Fruit fly (Drosophila melanogaster) whole organism, embryonic: ENCODE measurements around the gene Zaf1.

Experiments used
- Antp ChIP-seq: fragments of 200-800 bp; sonication (Bioruptor generic); optimal IDR thresholded peaks from 3 replicates; lab custom pipeline; 2016; ENCODE audit warnings: missing biosample characterization, missing genetic modification characterization
- Atf3 ChIP-seq: fragments of 200-800 bp; sonication (Bioruptor generic); optimal IDR thresholded peaks from 3 replicates; lab custom pipeline; 2016; ENCODE audit warnings: missing biosample characterization, missing genetic modification characterization
- B-H1 ChIP-seq: fragments of 200-800 bp; sonication (Bioruptor generic); IDR thresholded peaks from 3 replicates; pipeline ENCODE4 v1.3.6; 2022; ENCODE audit warnings: missing biosample characterization, missing genetic modification characterization
- C15 ChIP-seq: fragments of 200-800 bp; sonication (Bioruptor generic); IDR thresholded peaks from 3 replicates; pipeline ENCODE4 v1.3.6; 2022; ENCODE audit warnings: missing biosample characterization, missing genetic modification characterization
- CG10267 ChIP-seq: fragments of 200-800 bp; sonication (Bioruptor generic); optimal IDR thresholded peaks from 2 replicates; lab custom pipeline; 2018; ENCODE audit warnings: missing biosample characterization, mild to moderate bottlenecking, missing genetic modification characterization, moderate library complexity
- CG10654 ChIP-seq: fragments of 200-800 bp; sonication (Bioruptor generic); optimal IDR thresholded peaks from 2 replicates; lab custom pipeline; 2016; ENCODE audit warnings: missing biosample characterization, missing genetic modification characterization
- CG1233 ChIP-seq: fragments of 200-800 bp; sonication (Bioruptor generic); optimal IDR thresholded peaks from 4 replicates; lab custom pipeline; 2018; ENCODE audit warnings: missing biosample characterization, mild to moderate bottlenecking, missing genetic modification characterization
- CG15011 ChIP-seq: fragments of 200-800 bp; sonication (Bioruptor generic); optimal IDR thresholded peaks from 3 replicates; lab custom pipeline; 2018; ENCODE audit warnings: missing biosample characterization, mild to moderate bottlenecking, missing genetic modification characterization
- CG17359 ChIP-seq: fragments of 200-800 bp; sonication (Bioruptor generic); optimal IDR thresholded peaks from 3 replicates; lab custom pipeline; 2018; ENCODE audit warnings: missing biosample characterization, mild to moderate bottlenecking, missing genetic modification characterization, moderate library complexity
- CG2889 ChIP-seq: fragments of 200-800 bp; sonication (Bioruptor generic); IDR thresholded peaks from 3 replicates; pipeline ENCODE4 v1.3.6; 2022; ENCODE audit warnings: missing biosample characterization, missing genetic modification characterization
- CG31224 ChIP-seq: fragments of 200-800 bp; sonication (Bioruptor generic); IDR thresholded peaks from 2 replicates; pipeline ENCODE4 v1.3.6; 2022; ENCODE audit warnings: missing biosample characterization, missing genetic modification characterization
- CG32772 ChIP-seq: fragments of 200-800 bp; sonication (Bioruptor generic); IDR thresholded peaks from 2 replicates; pipeline ENCODE4 v1.3.6; 2022; ENCODE audit warnings: missing biosample characterization, missing genetic modification characterization
- CG34376 ChIP-seq: fragments of 200-800 bp; sonication (Bioruptor generic); optimal IDR thresholded peaks from 2 replicates; lab custom pipeline; 2018; ENCODE audit warnings: missing biosample characterization, mild to moderate bottlenecking, missing genetic modification characterization
- CG4282 ChIP-seq: fragments of 200-800 bp; sonication (Bioruptor generic); optimal IDR thresholded peaks from 2 replicates; lab custom pipeline; 2016; ENCODE audit warnings: missing biosample characterization, missing genetic modification characterization
- CG4730 ChIP-seq: fragments of 200-800 bp; sonication (Bioruptor generic); IDR thresholded peaks from 2 replicates; pipeline ENCODE4 v1.3.6; 2022; ENCODE audit warnings: missing biosample characterization, missing genetic modification characterization
- CG6689 ChIP-seq: fragments of 200-800 bp; sonication (Bioruptor generic); IDR thresholded peaks from 2 replicates; pipeline ENCODE4 v1.3.6; 2022; ENCODE audit warnings: missing biosample characterization, missing genetic modification characterization
- CG7839 ChIP-seq: fragments of 200-800 bp; sonication (Bioruptor generic); optimal IDR thresholded peaks from 3 replicates; lab custom pipeline; 2018; ENCODE audit warnings: missing biosample characterization, mild to moderate bottlenecking, missing genetic modification characterization, moderate library complexity
- CG8924 ChIP-seq: fragments of 200-800 bp; optimal IDR thresholded peaks from 3 replicates; lab custom pipeline; 2019; ENCODE audit warnings: missing biosample characterization, mild to moderate bottlenecking, missing genetic modification characterization, moderate library complexity
- CG8944 ChIP-seq: fragments of 200-800 bp; sonication (Bioruptor generic); optimal IDR thresholded peaks from 3 replicates; lab custom pipeline; 2016; ENCODE audit warnings: missing biosample characterization, missing genetic modification characterization
- CG9797 ChIP-seq: fragments of 200-800 bp; sonication (Bioruptor generic); optimal IDR thresholded peaks from 3 replicates; lab custom pipeline; 2018; ENCODE audit warnings: missing biosample characterization, mild to moderate bottlenecking, missing genetic modification characterization
- CHES-1-like ChIP-seq: fragments of 200-800 bp; sonication (Bioruptor generic); optimal IDR thresholded peaks from 2 replicates; lab custom pipeline; 2016; ENCODE audit warnings: missing biosample characterization, missing genetic modification characterization
- CkIIα-i1 ChIP-seq: fragments of 200-800 bp; sonication (Bioruptor generic); IDR thresholded peaks from 2 replicates; pipeline ENCODE4 v1.3.6; 2022; ENCODE audit warnings: missing biosample characterization, missing genetic modification characterization
- CrebB ChIP-seq: fragments of 200-800 bp; sonication (Bioruptor generic); optimal IDR thresholded peaks from 3 replicates; lab custom pipeline; 2018; ENCODE audit warnings: missing biosample characterization, mild to moderate bottlenecking, missing genetic modification characterization
- Dp ChIP-seq: fragments of 200-800 bp; sonication (Bioruptor generic); optimal IDR thresholded peaks from 2 replicates; lab custom pipeline; 2018; ENCODE audit warnings: missing biosample characterization, mild to moderate bottlenecking, missing genetic modification characterization, moderate library complexity
- Eip74EF ChIP-seq, 2 experiments: fragments of 200-800 bp in 1 of 2; fragments of >200 bp in 1 of 2; sonication (Bioruptor generic) in 1 of 2; optimal IDR thresholded peaks; 2 replicates each; lab custom pipeline; 2017 to 2019; ENCODE audit warnings: missing biosample characterization in 2 of 2, missing genetic modification characterization in 2 of 2, mild to moderate bottlenecking in 1 of 2, moderate library complexity in 1 of 2
- Ets97D ChIP-seq: fragments of 200-800 bp; sonication (Bioruptor generic); optimal IDR thresholded peaks from 3 replicates; lab custom pipeline; 2016; ENCODE audit warnings: missing biosample characterization, missing genetic modification characterization
- Hr78 ChIP-seq, 2 experiments: fragments of 200-800 bp in 1 of 2; fragments of >200 bp in 1 of 2; sonication (Bioruptor generic) in 1 of 2; optimal IDR thresholded peaks; 2 replicates each; lab custom pipeline; 2017 to 2019; ENCODE audit warnings: missing biosample characterization in 2 of 2, missing genetic modification characterization in 2 of 2, mild to moderate bottlenecking in 1 of 2, moderate library complexity in 1 of 2
- Lhr ChIP-seq: fragments of 200-800 bp; sonication (Bioruptor generic); optimal IDR thresholded peaks from 3 replicates; lab custom pipeline; 2017; ENCODE audit warnings: mild to moderate bottlenecking, missing biosample characterization, missing genetic modification reagents, missing genetic modification characterization
- MTF-1 ChIP-seq: fragments of 200-800 bp; sonication (Bioruptor generic); optimal IDR thresholded peaks from 2 replicates; lab custom pipeline; 2018; ENCODE audit warnings: missing biosample characterization, mild to moderate bottlenecking, missing genetic modification characterization, borderline replicate concordance
- Med ChIP-seq: fragments of 200-800 bp; sonication (Bioruptor generic); peaks from one replicate; lab custom pipeline; 2016; ENCODE audit warnings: missing biosample characterization, missing genetic modification characterization, mild to moderate bottlenecking, inconsistent platforms, moderate library complexity
- Meics ChIP-seq: fragments of 200-800 bp; sonication (Bioruptor generic); optimal IDR thresholded peaks from 2 replicates; lab custom pipeline; 2017; ENCODE audit warnings: missing biosample characterization, mild to moderate bottlenecking, missing genetic modification characterization
- Rx ChIP-seq: fragments of 200-800 bp; sonication (Bioruptor generic); IDR thresholded peaks from 2 replicates; pipeline ENCODE4 v1.3.6; 2022; ENCODE audit warnings: missing biosample characterization, missing genetic modification characterization
- Sox102F ChIP-seq: fragments of 200-800 bp; sonication (Bioruptor generic); optimal IDR thresholded peaks from 2 replicates; lab custom pipeline; 2018; ENCODE audit warnings: missing biosample characterization, mild to moderate bottlenecking, missing genetic modification characterization, moderate library complexity
- Sry-δ ChIP-seq: fragments of 200-800 bp; sonication (Bioruptor generic); optimal IDR thresholded peaks from 2 replicates; lab custom pipeline; 2016; ENCODE audit warnings: missing biosample characterization, missing genetic modification characterization
- Taf1 ChIP-seq: fragments of 200-800 bp; sonication (Bioruptor generic); IDR thresholded peaks from 2 replicates; pipeline ENCODE4 v1.3.6; 2022; ENCODE audit warnings: missing biosample characterization, missing genetic modification characterization
- bsh ChIP-seq, 2 experiments: fragments of 200-800 bp; sonication (Bioruptor generic); optimal IDR thresholded peaks; 2 replicates each; lab custom pipeline; 2017 to 2018; ENCODE audit warnings: mild to moderate bottlenecking in 2 of 2, missing biosample characterization in 2 of 2, missing genetic modification characterization in 2 of 2, moderate library complexity in 1 of 2
- crc ChIP-seq: fragments of 200-800 bp; sonication (Bioruptor generic); optimal IDR thresholded peaks from 2 replicates; lab custom pipeline; 2016; ENCODE audit warnings: missing biosample characterization, missing genetic modification characterization
- ewg ChIP-seq: fragments of 200-800 bp; sonication (Bioruptor generic); optimal IDR thresholded peaks from 3 replicates; lab custom pipeline; 2017; ENCODE audit warnings: mild to moderate bottlenecking, missing biosample characterization, missing genetic modification reagents, missing genetic modification characterization
- fd3F ChIP-seq: fragments of 200-800 bp; sonication (Bioruptor generic); optimal IDR thresholded peaks from 2 replicates; lab custom pipeline; 2018; ENCODE audit warnings: missing biosample characterization, mild to moderate bottlenecking, missing genetic modification characterization, moderate library complexity
- gro ChIP-seq: fragments of 200-800 bp; sonication (Bioruptor generic); optimal IDR thresholded peaks from 2 replicates; lab custom pipeline; 2016; ENCODE audit warnings: missing biosample characterization, missing genetic modification characterization
- ind ChIP-seq: fragments of 200-800 bp; sonication (Bioruptor generic); optimal IDR thresholded peaks from 3 replicates; lab custom pipeline; 2016; ENCODE audit warnings: missing biosample characterization, missing genetic modification characterization
- inv ChIP-seq: fragments of 200-800 bp; sonication (Bioruptor generic); IDR thresholded peaks from 2 replicates; pipeline ENCODE4 v1.3.6; 2022; ENCODE audit warnings: missing biosample characterization, missing genetic modification characterization; ENCODE audit not compliant: partially characterized antibody
- mam ChIP-seq: fragments of 200-800 bp; sonication (Bioruptor generic); optimal IDR thresholded peaks from 3 replicates; lab custom pipeline; 2016; ENCODE audit warnings: missing biosample characterization, missing genetic modification characterization
- mirr ChIP-seq: fragments of 200-800 bp; sonication (Bioruptor generic); optimal IDR thresholded peaks from 3 replicates; lab custom pipeline; 2018; ENCODE audit warnings: missing biosample characterization, mild to moderate bottlenecking, missing genetic modification characterization
- onecut ChIP-seq: fragments of 200-800 bp; sonication (Bioruptor generic); IDR thresholded peaks from 2 replicates; pipeline ENCODE4 v1.3.6; 2022; ENCODE audit warnings: missing biosample characterization, missing genetic modification characterization
- pho ChIP-seq: fragments of 200-800 bp; sonication (Bioruptor generic); optimal IDR thresholded peaks from 2 replicates; lab custom pipeline; 2016; ENCODE audit warnings: missing biosample characterization, missing genetic modification characterization
- psq ChIP-seq: fragments of 200-800 bp; sonication (Bioruptor generic); optimal IDR thresholded peaks from 2 replicates; lab custom pipeline; 2017; ENCODE audit warnings: missing biosample characterization, missing genetic modification characterization
- sim ChIP-seq: fragments of 200-800 bp; sonication (Bioruptor generic); IDR thresholded peaks from 2 replicates; pipeline ENCODE4 v1.3.6; 2022; ENCODE audit warnings: missing biosample characterization, missing genetic modification characterization
- sima ChIP-seq: fragments of 200-800 bp; sonication (Bioruptor generic); optimal IDR thresholded peaks from 2 replicates; lab custom pipeline; 2016; ENCODE audit warnings: missing biosample characterization, missing genetic modification characterization
- tx ChIP-seq: fragments of 200-800 bp; sonication (Bioruptor generic); optimal IDR thresholded peaks from 2 replicates; lab custom pipeline; 2016; ENCODE audit warnings: missing biosample characterization, missing genetic modification characterization
- vvl ChIP-seq: fragments of 200-800 bp; sonication (Bioruptor generic); IDR thresholded peaks from 2 replicates; pipeline ENCODE4 v1.3.6; 2022; ENCODE audit warnings: missing biosample characterization, missing genetic modification characterization

Gene Zaf1

DNA sequence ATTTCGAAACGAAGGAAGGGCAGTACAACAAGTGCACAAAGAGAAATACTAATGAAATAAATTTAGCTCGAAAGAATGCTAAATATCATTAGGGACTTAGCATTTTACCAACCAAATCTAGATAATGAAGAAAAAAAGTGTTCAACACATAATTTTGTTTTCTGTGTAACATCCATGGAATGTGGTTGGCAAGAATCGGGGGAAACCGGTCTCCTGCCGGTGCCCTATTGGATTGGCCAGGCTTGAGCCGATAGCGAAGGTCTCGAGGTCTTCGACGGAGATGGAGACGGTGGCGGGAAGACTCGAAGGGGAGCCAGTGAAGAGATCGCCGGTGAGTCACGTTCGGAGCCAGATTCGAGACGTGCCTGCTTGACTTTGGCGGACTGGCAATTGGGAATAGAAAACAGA is 32.3 kb upstream of the Zaf1 start (continued):
- no peak for TF ChIP-seq Sry-δ
- TF ChIP-seq CG2889 (GFP tag; lab: Robert Waterston, UW): no peak
- TF ChIP-seq inv (GFP tag; lab: Robert Waterston, UW): no peak
- peak in 1 of 2 experiments; percentile 10 for TF ChIP-seq Hr78 (GFP tag; optimal IDR thresholded peaks at IDR 0.05; lab: Kevin White, UChicago)
- peak; percentile 44 for TF ChIP-seq gro
- TF ChIP-seq psq: no peak
- TF ChIP-seq CG15011 (GFP tag; lab: Kevin White, UChicago): no peak
- peak; percentile 18 for TF ChIP-seq crc
- peak; percentile 12; the same call in 1 of the 2 replicates for TF ChIP-seq Taf1 (GFP tag; lab: Robert Waterston, UW)
- no peak for TF ChIP-seq Eip74EF (GFP tag; optimal IDR thresholded peaks at IDR 0.05; lab: Kevin White, UChicago)
- TF ChIP-seq CG1233: no peak
- peak; percentile 13 for TF ChIP-seq CG8924
- no peak for TF ChIP-seq C15
- no peak for TF ChIP-seq CG4282 (GFP tag; lab: Kevin White, UChicago)
- TF ChIP-seq mirr (GFP tag; lab: Kevin White, UChicago): no peak
- no peak for TF ChIP-seq tx (GFP tag; lab: Kevin White, UChicago)
- TF ChIP-seq Dp (GFP tag; lab: Kevin White, UChicago): no peak
- peak; percentile 10 for TF ChIP-seq Sox102F (GFP tag; lab: Kevin White, UChicago)
- no peak for TF ChIP-seq sim (GFP tag; lab: Robert Waterston, UW)
- peak; percentile 0 for TF ChIP-seq ind
- TF ChIP-seq Meics (GFP tag; lab: Kevin White, UChicago): peak; percentile 50
- TF ChIP-seq bsh (GFP tag; optimal IDR thresholded peaks at IDR 0.05; lab: Kevin White, UChicago): peak; percentile 59
- no peak for TF ChIP-seq CrebB
- TF ChIP-seq CG31224: peak; percentile 37; the same call in 1 of the 2 replicates
- peak; percentile 49 for TF ChIP-seq mam
- no peak for TF ChIP-seq CG32772 (GFP tag; lab: Robert Waterston, UW)
- no peak for TF ChIP-seq onecut (GFP tag; lab: Robert Waterston, UW)
- TF ChIP-seq CHES-1-like (GFP tag; lab: Kevin White, UChicago): no peak
- TF ChIP-seq vvl (GFP tag; lab: Robert Waterston, UW): peak; percentile 75
- no peak for TF ChIP-seq Antp (GFP tag; lab: Kevin White, UChicago)
- no peak for TF ChIP-seq CG34376 (GFP tag; lab: Kevin White, UChicago)
- TF ChIP-seq CG6689: 0 out of 2 replicates have a peak, but pooled peaks have one; percentile 24
- no peak; the same call in 1 of the 2 replicates for TF ChIP-seq CkIIα-i1 (GFP tag; lab: Robert Waterston, UW)
- TF ChIP-seq CG7839: peak; percentile 24
- peak; percentile 30 for TF ChIP-seq CG17359 (tag; lab: Kevin White, UChicago)
- TF ChIP-seq ewg (GFP tag; lab: Kevin White, UChicago): no peak
- TF ChIP-seq Lhr: no peak
- no peak for TF ChIP-seq Ets97D (GFP tag; lab: Kevin White, UChicago)
- no peak for TF ChIP-seq CG8944 (GFP tag; lab: Kevin White, UChicago)
- peak; percentile 26 for TF ChIP-seq pho (GFP tag; lab: Kevin White, UChicago)
- no peak for TF ChIP-seq Rx
- no peak for TF ChIP-seq CG10654
- TF ChIP-seq CG4730 (GFP tag; lab: Robert Waterston, UW): no peak
- TF ChIP-seq CG10267 (tag; lab: Kevin White, UChicago): peak; percentile 16
- no peak for TF ChIP-seq MTF-1 (GFP tag; lab: Kevin White, UChicago)
- no peak for TF ChIP-seq B-H1 (GFP tag; lab: Robert Waterston, UW)
- no peak for TF ChIP-seq CG9797 (GFP tag; lab: Kevin White, UChicago)
- TF ChIP-seq fd3F (GFP tag; lab: Kevin White, UChicago): no peak
- peak; percentile 81 for TF ChIP-seq Med (GFP tag; lab: Kevin White, UChicago)
- no peak for TF ChIP-seq sima
- TF ChIP-seq Atf3 (GFP tag; lab: Kevin White, UChicago): no peak
